Fruit fly (Drosophila melanogaster): ENCODE data around the gene Pdi.

- TF ChIP-seq Dll (optimal IDR thresholded peaks at IDR 0.05) (peak; percentile 23), EcR (GFP tag; optimal IDR thresholded peaks at IDR 0.05) (no peak), usp (GFP tag; optimal IDR thresholded peaks at IDR 0.05) (no peak), psq (optimal IDR thresholded peaks at IDR 0.05) (no peak), CG8478 (optimal IDR thresholded peaks at IDR 0.05) (no peak)
These were observed 26.4 kb upstream of the Pdi start for dm6 chr3L:15169010-15169409.

All from whole organism.